Worm (Caenorhabditis elegans) whole organism, L3 larva: ENCODE data around the gene T26C11.4.
A peak's percentile ranks its signal among the peaks of the same experiment; 100 is the strongest.

Source experiments
- R02D3.7 ChIP-seq: fragments of 150-350 bp; optimal IDR thresholded peaks from 2 replicates; lab custom pipeline; 2014; ENCODE audit warnings: missing biosample characterization, missing genetic modification characterization
- ZK546.5 ChIP-seq: sonication (generic microtip); optimal IDR thresholded peaks from 2 replicates; lab custom pipeline; 2017; ENCODE audit warnings: missing biosample characterization, missing genetic modification characterization
- aly-2 ChIP-seq: fragments of 150-350 bp; optimal IDR thresholded peaks from 2 replicates; lab custom pipeline; 2014; ENCODE audit warnings: missing biosample characterization, missing genetic modification characterization
- ama-1 ChIP-seq: fragments of 150-350 bp; optimal IDR thresholded peaks from 2 replicates; lab custom pipeline; 2018
- ceh-28 ChIP-seq: fragments of 150-350 bp; optimal IDR thresholded peaks from 2 replicates; lab custom pipeline; 2014; ENCODE audit warnings: missing biosample characterization, missing genetic modification reagents, missing genetic modification characterization
- ceh-82 ChIP-seq: fragments of 150-350 bp; optimal IDR thresholded peaks from 2 replicates; lab custom pipeline; 2014; ENCODE audit warnings: missing biosample characterization, missing genetic modification characterization
- ceh-9 ChIP-seq: sonication (generic microtip); optimal IDR thresholded peaks from 2 replicates; lab custom pipeline; 2018; ENCODE audit warnings: missing biosample characterization, missing genetic modification characterization
- daf-12 ChIP-seq: fragments of 150-350 bp; optimal IDR thresholded peaks from 2 replicates; lab custom pipeline; 2014; ENCODE audit warnings: missing biosample characterization, missing genetic modification reagents, missing genetic modification characterization
- egl-27 ChIP-seq: sonication (generic microtip); optimal IDR thresholded peaks from 4 replicates; lab custom pipeline; 2017; ENCODE audit warnings: missing biosample characterization, missing genetic modification reagents, missing genetic modification characterization
- egl-5 ChIP-seq: fragments of 150-350 bp; optimal IDR thresholded peaks from 2 replicates; lab custom pipeline; 2017; ENCODE audit warnings: missing biosample characterization, missing genetic modification reagents, missing genetic modification characterization, inconsistent platforms
- elt-1 ChIP-seq: fragments of 150-350 bp; optimal IDR thresholded peaks from 2 replicates; lab custom pipeline; 2014; ENCODE audit warnings: missing biosample characterization, missing genetic modification characterization
- elt-2 ChIP-seq: sonication (generic microtip); optimal IDR thresholded peaks from 2 replicates; lab custom pipeline; 2016; ENCODE audit warnings: missing genetic modification reagents, mild to moderate bottlenecking, missing genetic modification characterization, missing compliant biosample characterization
- elt-3 ChIP-seq, 3 experiments: fragments of 150-350 bp in 1 of 3; sonication (generic microtip) in 2 of 3; optimal IDR thresholded peaks; 2 replicates in 2 of 3; 4 replicates in 1 of 3; lab custom pipeline; 2014 to 2017; ENCODE audit warnings: missing biosample characterization in 3 of 3, missing genetic modification characterization in 3 of 3
- eor-1 ChIP-seq, 2 experiments: fragments of 150-350 bp; optimal IDR thresholded peaks; 2 replicates each; lab custom pipeline; 2014 to 2018; ENCODE audit warnings: missing biosample characterization in 2 of 2, missing genetic modification characterization in 2 of 2
- fkh-10 ChIP-seq: sonication (generic microtip); optimal IDR thresholded peaks from 2 replicates; lab custom pipeline; 2017; ENCODE audit warnings: missing biosample characterization, missing genetic modification reagents, missing genetic modification characterization
- fkh-2 ChIP-seq: fragments of 150-350 bp; optimal IDR thresholded peaks from 2 replicates; lab custom pipeline; 2014; ENCODE audit warnings: missing biosample characterization, missing genetic modification reagents, missing genetic modification characterization
- fos-1 ChIP-seq: fragments of 150-350 bp; optimal IDR thresholded peaks from 2 replicates; lab custom pipeline; 2014; ENCODE audit warnings: missing biosample characterization, missing genetic modification characterization
- hmg-11 ChIP-seq: sonication (generic microtip); optimal IDR thresholded peaks from 2 replicates; lab custom pipeline; 2016; ENCODE audit warnings: missing genetic modification characterization, missing compliant biosample characterization
- jun-1 ChIP-seq: fragments of 150-350 bp; optimal IDR thresholded peaks from 2 replicates; lab custom pipeline; 2014; ENCODE audit warnings: missing biosample characterization, missing genetic modification reagents, missing genetic modification characterization
- lin-15B ChIP-seq: fragments of 150-350 bp; optimal IDR thresholded peaks from 2 replicates; lab custom pipeline; 2014; ENCODE audit warnings: missing biosample characterization, missing genetic modification characterization
- lin-39 ChIP-seq: fragments of 150-350 bp; optimal IDR thresholded peaks from 2 replicates; lab custom pipeline; 2018; ENCODE audit warnings: missing biosample characterization, missing genetic modification reagents, missing genetic modification characterization
- lsy-12 ChIP-seq: sonication (generic microtip); optimal IDR thresholded peaks from 2 replicates; lab custom pipeline; 2016; ENCODE audit warnings: mild to moderate bottlenecking, missing genetic modification characterization, missing compliant biosample characterization
- mdl-1 ChIP-seq: fragments of 150-350 bp; optimal IDR thresholded peaks from 2 replicates; lab custom pipeline; 2014; ENCODE audit warnings: missing biosample characterization, missing genetic modification characterization
- mml-1 ChIP-seq: fragments of 150-350 bp; sonication (generic microtip); optimal IDR thresholded peaks from 3 replicates; lab custom pipeline; 2014; ENCODE audit warnings: missing biosample characterization, missing genetic modification characterization
- nfya-1 ChIP-seq: sonication (generic microtip); optimal IDR thresholded peaks from 2 replicates; lab custom pipeline; 2017; ENCODE audit warnings: missing genetic modification characterization, mild to moderate bottlenecking, missing compliant biosample characterization, antibody characterized with exemption, moderate library complexity; ENCODE audit not compliant: insufficient read depth
- nhr-11 ChIP-seq: fragments of 150-350 bp; optimal IDR thresholded peaks from 2 replicates; lab custom pipeline; 2014; ENCODE audit warnings: missing biosample characterization, missing genetic modification characterization
- nhr-12 ChIP-seq: fragments of 150-350 bp; optimal IDR thresholded peaks from 2 replicates; lab custom pipeline; 2014; ENCODE audit warnings: missing biosample characterization, missing genetic modification characterization
- nhr-23 ChIP-seq: fragments of 150-350 bp; optimal IDR thresholded peaks from 2 replicates; lab custom pipeline; 2014; ENCODE audit warnings: missing biosample characterization, missing genetic modification reagents, missing genetic modification characterization
- nhr-237 ChIP-seq: fragments of 150-350 bp; optimal IDR thresholded peaks from 2 replicates; lab custom pipeline; 2014; ENCODE audit warnings: missing biosample characterization, missing genetic modification characterization
- nhr-25 ChIP-seq: sonication (generic microtip); optimal IDR thresholded peaks from 2 replicates; lab custom pipeline; 2017; ENCODE audit warnings: missing biosample characterization, missing genetic modification characterization
- nhr-28 ChIP-seq: fragments of 150-350 bp; optimal IDR thresholded peaks from 2 replicates; lab custom pipeline; 2014; ENCODE audit warnings: missing biosample characterization, missing genetic modification characterization
- nhr-43 ChIP-seq: sonication (generic microtip); optimal IDR thresholded peaks from 2 replicates; lab custom pipeline; 2016; ENCODE audit warnings: mild to moderate bottlenecking, missing genetic modification characterization, missing compliant biosample characterization; ENCODE audit not compliant: poor library complexity, severe bottlenecking
- nhr-76 ChIP-seq: fragments of 150-350 bp; sonication (generic microtip); optimal IDR thresholded peaks from 5 replicates; lab custom pipeline; 2014; ENCODE audit warnings: missing biosample characterization, missing genetic modification characterization
- nhr-77 ChIP-seq: fragments of 150-350 bp; optimal IDR thresholded peaks from 2 replicates; lab custom pipeline; 2014; ENCODE audit warnings: missing biosample characterization, missing genetic modification characterization
- pha-4 ChIP-seq: fragments of 150-350 bp; optimal IDR thresholded peaks from 2 replicates; lab custom pipeline; 2014; ENCODE audit warnings: missing biosample characterization, missing genetic modification reagents, missing genetic modification characterization
- pqm-1 ChIP-seq: fragments of 150-350 bp; optimal IDR thresholded peaks from 2 replicates; lab custom pipeline; 2017; ENCODE audit warnings: missing biosample characterization, missing genetic modification characterization, inconsistent platforms
- sea-2 ChIP-seq: fragments of 150-350 bp; sonication (generic microtip); optimal IDR thresholded peaks from 4 replicates; lab custom pipeline; 2014; ENCODE audit warnings: missing biosample characterization, missing genetic modification reagents, missing genetic modification characterization
- skn-1 ChIP-seq: fragments of 150-350 bp; optimal IDR thresholded peaks from 2 replicates; lab custom pipeline; 2014; ENCODE audit warnings: missing biosample characterization, missing genetic modification characterization
- snpc-4 ChIP-seq: fragments of 150-350 bp; optimal IDR thresholded peaks from 2 replicates; lab custom pipeline; 2014; ENCODE audit warnings: missing biosample characterization, missing genetic modification characterization
- tbx-2 ChIP-seq: sonication (generic microtip); optimal IDR thresholded peaks from 2 replicates; lab custom pipeline; 2016; ENCODE audit warnings: mild to moderate bottlenecking, missing genetic modification characterization, missing compliant biosample characterization
- unc-39 ChIP-seq: sonication (generic microtip); optimal IDR thresholded peaks from 4 replicates; lab custom pipeline; 2017; ENCODE audit warnings: missing biosample characterization, missing genetic modification characterization
- unc-62 ChIP-seq: fragments of 150-350 bp; sonication (generic microtip); optimal IDR thresholded peaks from 4 replicates; lab custom pipeline; 2014; ENCODE audit warnings: missing biosample characterization, missing genetic modification reagents, missing genetic modification characterization
- zag-1 ChIP-seq: fragments of 150-350 bp; optimal IDR thresholded peaks from 2 replicates; lab custom pipeline; 2014; ENCODE audit warnings: missing biosample characterization, missing genetic modification characterization
- ztf-11 ChIP-seq: fragments of 150-350 bp; optimal IDR thresholded peaks from 2 replicates; lab custom pipeline; 2014; ENCODE audit warnings: missing biosample characterization, missing genetic modification characterization
- ztf-4 ChIP-seq: fragments of 150-350 bp; optimal IDR thresholded peaks from 2 replicates; lab custom pipeline; 2014; ENCODE audit warnings: missing biosample characterization, missing genetic modification characterization

T26C11.4 gene

DNA sequence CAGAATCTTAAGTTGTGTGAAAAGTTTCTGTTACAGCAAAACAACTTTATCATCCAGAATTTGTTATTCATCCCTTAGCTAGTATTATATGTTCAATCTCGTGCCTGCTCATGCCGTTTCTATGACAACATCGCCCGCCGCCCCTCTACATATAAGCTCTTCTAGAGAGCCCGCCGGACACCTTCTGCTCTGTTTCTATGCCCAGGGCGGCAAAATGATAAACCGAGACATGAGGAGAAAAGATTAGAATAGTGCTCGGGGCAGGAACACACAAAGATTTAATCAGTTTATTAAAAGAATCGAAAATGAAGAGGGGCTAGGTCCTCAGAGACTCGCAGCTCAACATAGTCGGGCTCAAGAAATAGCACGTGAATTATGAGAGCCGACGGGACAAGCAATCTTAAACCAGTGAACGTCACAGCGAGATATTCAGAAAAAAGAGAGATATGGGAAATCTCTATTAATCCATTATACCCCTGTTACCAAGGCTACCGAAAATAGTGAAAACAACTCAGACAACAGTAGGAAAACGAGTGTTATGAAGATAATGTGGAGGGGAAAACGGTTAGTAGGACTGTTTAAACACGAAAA lies 43.2 kb upstream of the T26C11.4 start (continued):
- TF ChIP-seq fkh-2 (no peak), egl-5 (peak; percentile 5), unc-62 (no peak), ama-1 (lab: Kevin White, UChicago) (no peak), skn-1 (peak; percentile 80), nhr-237 (tag; lab: Kevin White, UChicago) (no peak), unc-39 (tag; lab: Kevin White, UChicago) (no peak), ZK546.5 (no peak), zag-1 (no peak), pha-4 (tag; lab: Kevin White, UChicago) (peak; percentile 27), ztf-4 (tag; lab: Kevin White, UChicago) (no peak)

DNA sequence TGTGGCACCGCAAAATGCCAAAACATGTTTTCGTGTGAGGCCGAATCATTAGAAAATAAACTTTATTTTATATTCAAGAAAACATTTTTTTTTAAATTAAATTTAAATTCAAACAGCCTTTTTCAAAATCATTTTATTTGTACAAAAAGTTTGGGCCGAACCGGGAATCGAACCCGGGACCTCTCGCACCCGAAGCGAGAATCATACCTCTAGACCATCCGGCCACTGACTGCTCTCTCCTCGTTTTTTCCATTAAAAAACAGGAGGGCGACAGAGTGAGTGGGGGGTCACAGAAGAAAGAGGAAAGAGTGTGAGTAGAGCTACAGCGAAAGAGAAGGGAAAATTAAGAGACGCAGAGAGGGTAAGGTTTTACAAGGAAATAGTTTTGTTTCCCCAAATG lies 35.3 kb upstream of the T26C11.4 start:
- TF ChIP-seq skn-1, result peak; percentile 29
- TF ChIP-seq egl-5, result no peak
- TF ChIP-seq lin-39 (tag; lab: Kevin White, UChicago), result no peak
- no peak for TF ChIP-seq lin-15B (tag; lab: Kevin White, UChicago)
- no peak for TF ChIP-seq ceh-9 (tag; lab: Kevin White, UChicago)
- no peak for TF ChIP-seq unc-62
- peak; percentile 40 for TF ChIP-seq snpc-4
- TF ChIP-seq nfya-1 (tag; lab: Kevin White, UChicago), result peak; percentile 47
- no peak for TF ChIP-seq nhr-76 (tag; lab: Kevin White, UChicago)
- TF ChIP-seq lsy-12 (tag; lab: Kevin White, UChicago), result peak; percentile 72
- TF ChIP-seq tbx-2 (tag; lab: Kevin White, UChicago), result peak; percentile 65
- TF ChIP-seq ceh-82 (tag; lab: Kevin White, UChicago), result peak; percentile 24
- TF ChIP-seq nhr-43 (tag; lab: Kevin White, UChicago), result no peak
- no peak for TF ChIP-seq unc-39 (tag; lab: Kevin White, UChicago)
- no peak for TF ChIP-seq ztf-11 (tag; lab: Kevin White, UChicago)
- no peak for TF ChIP-seq daf-12 (tag; lab: Kevin White, UChicago)
- TF ChIP-seq nhr-23 (tag; lab: Kevin White, UChicago), result no peak
- no peak for TF ChIP-seq aly-2 (tag; lab: Kevin White, UChicago)
- TF ChIP-seq nhr-12 (tag; lab: Kevin White, UChicago), result no peak
- TF ChIP-seq elt-1, result no peak
- peak; percentile 15 for TF ChIP-seq pqm-1 (tag; lab: Kevin White, UChicago)
- no peak for TF ChIP-seq ama-1 (lab: Kevin White, UChicago)
- no peak for TF ChIP-seq mml-1 (tag; lab: Kevin White, UChicago)
- TF ChIP-seq pha-4 (tag; lab: Kevin White, UChicago), result peak; percentile 72
- no peak for TF ChIP-seq sea-2 (GFP tag; lab: Kevin White, UChicago)
- TF ChIP-seq nhr-28, result no peak
- no peak for TF ChIP-seq fkh-10 (GFP tag; lab: Kevin White, UChicago)
- TF ChIP-seq nhr-11 (tag; lab: Kevin White, UChicago), result no peak
- peak; percentile 14 for TF ChIP-seq jun-1
- TF ChIP-seq fkh-2, result no peak
- TF ChIP-seq eor-1 (tag; optimal IDR thresholded peaks at IDR 0.05; lab: Kevin White, UChicago), result peak in 1 of 2 experiments; percentile 35
- no peak for TF ChIP-seq mdl-1
- no peak for TF ChIP-seq fos-1 (tag; lab: Kevin White, UChicago)
- no peak for TF ChIP-seq nhr-25
- peak; percentile 48 for TF ChIP-seq ceh-28
- TF ChIP-seq R02D3.7 (tag; lab: Kevin White, UChicago), result no peak
- TF ChIP-seq egl-27, result no peak
- TF ChIP-seq zag-1, result no peak
- TF ChIP-seq elt-3 (tag; optimal IDR thresholded peaks at IDR 0.05; lab: Kevin White, UChicago), result no peak
- peak; percentile 32 for TF ChIP-seq nhr-77
- no peak for TF ChIP-seq ztf-4 (tag; lab: Kevin White, UChicago)
- TF ChIP-seq ZK546.5, result no peak
- TF ChIP-seq hmg-11, result peak; percentile 97
- peak; percentile 20 for TF ChIP-seq elt-2 (tag; lab: Kevin White, UChicago)
